Worm (Caenorhabditis elegans): Measurements from ENCODE around the gene csa-1.

- TF ChIP-seq efl-1 (optimal IDR thresholded peaks at IDR 0.05) (no peak), efl-1 (GFP tag; optimal IDR thresholded peaks at IDR 0.05 in 1 of 2) (no peak), nhr-76 (tag; optimal IDR thresholded peaks at IDR 0.05) (no peak), nhr-237 (tag; optimal IDR thresholded peaks at IDR 0.05) (no peak), skn-1 (tag; optimal IDR thresholded peaks at IDR 0.05) (no peak), aly-2 (tag; optimal IDR thresholded peaks at IDR 0.05) (no peak)
Observed at ce11 chrII:9343955-9344354, 24.4 kb upstream of the csa-1 start.

All from whole organism, L1 larva.